Worm (Caenorhabditis elegans) whole organism, L1 larva: ENCODE data around the gene ogt-1.

Experiments
- C16A3.4 ChIP-seq: fragments of 150-350 bp; optimal IDR thresholded peaks from 2 replicates; lab custom pipeline; 2014; ENCODE audit warnings: missing biosample characterization, missing genetic modification characterization
- F16B12.6 ChIP-seq: fragments of 150-350 bp; optimal IDR thresholded peaks from 2 replicates; lab custom pipeline; 2014; ENCODE audit warnings: missing biosample characterization, missing genetic modification characterization
- Y116A8C.19 ChIP-seq: sonication (generic microtip); optimal IDR thresholded peaks from 2 replicates; lab custom pipeline; 2016; ENCODE audit warnings: missing compliant biosample characterization, missing genetic modification characterization, borderline replicate concordance
- alr-1 ChIP-seq: fragments of 200-800 bp; sonication (Bioruptor generic); optimal IDR thresholded peaks from 2 replicates; lab custom pipeline; 2018; ENCODE audit warnings: borderline replicate concordance, mild to moderate bottlenecking, missing genetic modification characterization, missing compliant biosample characterization
- aly-2 ChIP-seq: fragments of 150-350 bp; optimal IDR thresholded peaks from 2 replicates; lab custom pipeline; 2014; ENCODE audit warnings: missing biosample characterization, missing genetic modification characterization
- ama-1 ChIP-seq: fragments of 150-350 bp; optimal IDR thresholded peaks from 2 replicates; lab custom pipeline; 2014
- ceh-63 ChIP-seq: fragments of 200-800 bp; sonication (Bioruptor generic); optimal IDR thresholded peaks from 2 replicates; lab custom pipeline; 2018; ENCODE audit warnings: mild to moderate bottlenecking, missing genetic modification characterization, missing compliant biosample characterization
- ceh-8 ChIP-seq: fragments of 200-800 bp; sonication (Bioruptor generic); optimal IDR thresholded peaks from 2 replicates; lab custom pipeline; 2018; ENCODE audit warnings: mild to moderate bottlenecking, missing genetic modification characterization, moderate library complexity, missing compliant biosample characterization
- ceh-90 ChIP-seq: sonication (generic microtip); optimal IDR thresholded peaks from 2 replicates; lab custom pipeline; 2016; ENCODE audit warnings: missing genetic modification characterization, missing compliant biosample characterization
- dpl-1 ChIP-seq, 3 experiments: fragments of 150-350 bp in 2 of 3; sonication (generic microtip) in 1 of 3; optimal IDR thresholded peaks; 2 replicates each; lab custom pipeline; 2014 to 2017; ENCODE audit warnings: missing biosample characterization in 3 of 3, missing genetic modification characterization in 3 of 3, missing genetic modification reagents in 3 of 3
- dsc-1 ChIP-seq: sonication (generic microtip); optimal IDR thresholded peaks from 2 replicates; lab custom pipeline; 2016; ENCODE audit warnings: mild to moderate bottlenecking, missing genetic modification characterization, missing compliant biosample characterization
- efl-1 ChIP-seq, 4 experiments: fragments of 150-350 bp; optimal IDR thresholded peaks in 3 of 4; peaks in 1 of 4; 1 replicate in 1 of 4; 2 replicates in 3 of 4; lab custom pipeline; 2014; ENCODE audit warnings: missing biosample characterization in 2 of 4, missing genetic modification characterization in 2 of 4, missing genetic modification reagents in 2 of 4
- efl-3 ChIP-seq: fragments of 200-800 bp; sonication (Bioruptor generic); optimal IDR thresholded peaks from 2 replicates; lab custom pipeline; 2018; ENCODE audit warnings: mild to moderate bottlenecking, missing genetic modification characterization, missing compliant biosample characterization
- egl-27 ChIP-seq, 2 experiments: fragments of 150-350 bp in 1 of 2; sonication (generic microtip); optimal IDR thresholded peaks; 3 replicates each; lab custom pipeline; 2017 to 2018; ENCODE audit warnings: missing biosample characterization in 2 of 2, missing genetic modification characterization in 2 of 2, missing genetic modification reagents in 2 of 2
- fkh-8 ChIP-seq: sonication (generic microtip); optimal IDR thresholded peaks from 2 replicates; lab custom pipeline; 2016; ENCODE audit warnings: mild to moderate bottlenecking, missing genetic modification characterization, missing compliant biosample characterization
- fos-1 ChIP-seq: fragments of 150-350 bp; optimal IDR thresholded peaks from 2 replicates; lab custom pipeline; 2014; ENCODE audit warnings: missing biosample characterization, missing genetic modification characterization
- hlh-4 ChIP-seq: sonication (generic microtip); optimal IDR thresholded peaks from 2 replicates; lab custom pipeline; 2016; ENCODE audit warnings: mild to moderate bottlenecking, missing genetic modification characterization, missing compliant biosample characterization
- irx-1 ChIP-seq: sonication (generic microtip); optimal IDR thresholded peaks from 2 replicates; lab custom pipeline; 2016; ENCODE audit warnings: missing genetic modification characterization, missing compliant biosample characterization
- jun-1 ChIP-seq: fragments of 150-350 bp; optimal IDR thresholded peaks from 2 replicates; lab custom pipeline; 2014; ENCODE audit warnings: missing biosample characterization, missing genetic modification reagents, missing genetic modification characterization
- lin-13 ChIP-seq: fragments of 150-350 bp; optimal IDR thresholded peaks from 2 replicates; lab custom pipeline; 2014; ENCODE audit warnings: missing biosample characterization, missing genetic modification reagents, missing genetic modification characterization
- lin-14 ChIP-seq: fragments of 200-800 bp; sonication (Bioruptor generic); optimal IDR thresholded peaks from 2 replicates; lab custom pipeline; 2018; ENCODE audit warnings: mild to moderate bottlenecking, missing genetic modification characterization, moderate library complexity, missing compliant biosample characterization
- lin-39 ChIP-seq: fragments of 150-350 bp; optimal IDR thresholded peaks from 2 replicates; lab custom pipeline; 2014; ENCODE audit warnings: missing biosample characterization, missing genetic modification reagents, missing genetic modification characterization
- lsy-2 ChIP-seq, 2 experiments: fragments of 150-350 bp; optimal IDR thresholded peaks; 2 replicates each; lab custom pipeline; 2014; ENCODE audit warnings: missing biosample characterization in 2 of 2, missing genetic modification characterization in 2 of 2
- mef-2 ChIP-seq: fragments of 150-350 bp; optimal IDR thresholded peaks from 2 replicates; lab custom pipeline; 2014; ENCODE audit warnings: missing biosample characterization, missing genetic modification characterization
- mep-1 ChIP-seq: fragments of 150-350 bp; optimal IDR thresholded peaks from 2 replicates; lab custom pipeline; 2014; ENCODE audit warnings: missing biosample characterization, missing genetic modification characterization
- nhr-11 ChIP-seq: fragments of 150-350 bp; optimal IDR thresholded peaks from 2 replicates; lab custom pipeline; 2014; ENCODE audit warnings: missing biosample characterization, missing genetic modification characterization
- nhr-12 ChIP-seq: sonication (generic microtip); optimal IDR thresholded peaks from 2 replicates; lab custom pipeline; 2017; ENCODE audit warnings: missing biosample characterization, missing genetic modification characterization
- nhr-19 ChIP-seq: fragments of 200-800 bp; sonication (Bioruptor generic); conservative IDR thresholded peaks from 2 replicates; pipeline ENCODE4 v1.3.6; 2022; ENCODE audit warnings: missing genetic modification characterization, missing compliant biosample characterization
- nhr-20 ChIP-seq: sonication (generic microtip); optimal IDR thresholded peaks from 2 replicates; lab custom pipeline; 2016; ENCODE audit warnings: mild to moderate bottlenecking, missing genetic modification characterization, missing compliant biosample characterization
- nhr-47 ChIP-seq: sonication (generic microtip); optimal IDR thresholded peaks from 2 replicates; lab custom pipeline; 2016; ENCODE audit warnings: mild to moderate bottlenecking, missing genetic modification characterization, moderate library complexity, missing compliant biosample characterization
- nhr-71 ChIP-seq: sonication (generic microtip); optimal IDR thresholded peaks from 2 replicates; lab custom pipeline; 2016; ENCODE audit warnings: mild to moderate bottlenecking, missing genetic modification characterization, moderate library complexity, missing compliant biosample characterization
- nhr-84 ChIP-seq: sonication (generic microtip); optimal IDR thresholded peaks from 2 replicates; lab custom pipeline; 2017; ENCODE audit warnings: missing biosample characterization, missing genetic modification characterization
- nhr-90 ChIP-seq: sonication (generic microtip); optimal IDR thresholded peaks from 2 replicates; lab custom pipeline; 2016; ENCODE audit warnings: mild to moderate bottlenecking, missing genetic modification characterization, missing compliant biosample characterization; ENCODE audit not compliant: poor library complexity
- snpc-4 ChIP-seq: fragments of 150-350 bp; optimal IDR thresholded peaks from 2 replicates; lab custom pipeline; 2014; ENCODE audit warnings: missing biosample characterization, missing genetic modification characterization
- sup-37 ChIP-seq: fragments of 200-800 bp; sonication (Bioruptor generic); optimal IDR thresholded peaks from 2 replicates; lab custom pipeline; 2018; ENCODE audit warnings: mild to moderate bottlenecking, missing genetic modification characterization, missing compliant biosample characterization
- swsn-7 ChIP-seq: sonication (generic microtip); optimal IDR thresholded peaks from 2 replicates; lab custom pipeline; 2016; ENCODE audit warnings: missing genetic modification characterization, missing compliant biosample characterization
- tbx-2 ChIP-seq: sonication (generic microtip); optimal IDR thresholded peaks from 2 replicates; lab custom pipeline; 2016; ENCODE audit warnings: missing genetic modification characterization, missing compliant biosample characterization
- tlp-1 ChIP-seq: fragments of 150-350 bp; optimal IDR thresholded peaks from 2 replicates; lab custom pipeline; 2014; ENCODE audit warnings: missing biosample characterization, missing genetic modification characterization
- unc-62 ChIP-seq: fragments of 150-350 bp; optimal IDR thresholded peaks from 2 replicates; lab custom pipeline; 2014; ENCODE audit warnings: missing biosample characterization, missing genetic modification reagents, missing genetic modification characterization
- unc-98 ChIP-seq: fragments of 200-800 bp; sonication (Bioruptor generic); IDR thresholded peaks from 2 replicates; pipeline ENCODE4 v1.3.6; 2022; ENCODE audit warnings: missing genetic modification characterization, missing compliant biosample characterization
- zip-4 ChIP-seq: fragments of 200-800 bp; sonication (Bioruptor generic); optimal IDR thresholded peaks from 2 replicates; lab custom pipeline; 2018; ENCODE audit warnings: mild to moderate bottlenecking, missing genetic modification characterization, moderate library complexity, missing compliant biosample characterization

Gene ogt-1

ce11 chrIII:7116615-7117252, 36.9 kb downstream of the ogt-1 start (continued):
- no peak for TF ChIP-seq unc-62
- no peak for TF ChIP-seq nhr-84 (tag; lab: Kevin White, UChicago)
- TF ChIP-seq alr-1 (tag; lab: Kevin White, UChicago), result no peak
- peak; percentile 51 for TF ChIP-seq dsc-1 (tag; lab: Kevin White, UChicago)
- no peak for TF ChIP-seq ama-1 (lab: Kevin White, UChicago)
- TF ChIP-seq zip-4, result no peak
- no peak for TF ChIP-seq hlh-4 (tag; lab: Kevin White, UChicago)
- peak; percentile 67 to 75 for TF ChIP-seq efl-1 (optimal IDR thresholded peaks at IDR 0.05; lab: Kevin White, UChicago)
- peak; percentile 39 to 93 for TF ChIP-seq efl-1 (GFP tag; optimal IDR thresholded peaks at IDR 0.05 in 1 of 2; lab: Kevin White, UChicago)
- no peak for TF ChIP-seq nhr-12 (tag; lab: Kevin White, UChicago)
- TF ChIP-seq nhr-47 (tag; lab: Kevin White, UChicago), result peak; percentile 75
- TF ChIP-seq irx-1 (tag; lab: Kevin White, UChicago), result peak; percentile 12
- no peak for TF ChIP-seq tlp-1 (tag; lab: Kevin White, UChicago)
- TF ChIP-seq mep-1 (tag; lab: Kevin White, UChicago), result peak; percentile 77
- peak; percentile 74 for TF ChIP-seq swsn-7 (tag; lab: Kevin White, UChicago)
- no peak for TF ChIP-seq Y116A8C.19 (tag; lab: Kevin White, UChicago)
- TF ChIP-seq unc-98 (GFP tag; lab: Robert Waterston, UW), result no peak
- TF ChIP-seq fos-1 (tag; lab: Kevin White, UChicago), result peak; percentile 41
- TF ChIP-seq snpc-4 (tag; lab: Kevin White, UChicago), result peak; percentile 13
- peak; percentile 13 to 61 (median 29) for TF ChIP-seq dpl-1 (GFP tag; optimal IDR thresholded peaks at IDR 0.05; lab: Kevin White, UChicago)
- peak; percentile 55 for TF ChIP-seq tbx-2
- peak; percentile 86 for TF ChIP-seq nhr-19
- no peak for TF ChIP-seq ceh-90 (tag; lab: Kevin White, UChicago)
- TF ChIP-seq lsy-2 (tag; optimal IDR thresholded peaks at IDR 0.05; lab: Kevin White, UChicago), result peak; percentile 73 to 84
- no peak for TF ChIP-seq ceh-8 (GFP tag; lab: Kevin White, UChicago)
- TF ChIP-seq lin-14 (GFP tag; lab: Kevin White, UChicago), result peak; percentile 90
- peak; percentile 63 for TF ChIP-seq nhr-90
- no peak for TF ChIP-seq ceh-63 (GFP tag; lab: Kevin White, UChicago)
- TF ChIP-seq sup-37 (GFP tag; lab: Kevin White, UChicago), result no peak
- peak; percentile 68 for TF ChIP-seq aly-2 (tag; lab: Kevin White, UChicago)
- TF ChIP-seq efl-3 (GFP tag; lab: Kevin White, UChicago), result no peak
- peak; percentile 55 for TF ChIP-seq nhr-11 (tag; lab: Kevin White, UChicago)
- TF ChIP-seq F16B12.6 (tag; lab: Kevin White, UChicago), result peak; percentile 28

DNA sequence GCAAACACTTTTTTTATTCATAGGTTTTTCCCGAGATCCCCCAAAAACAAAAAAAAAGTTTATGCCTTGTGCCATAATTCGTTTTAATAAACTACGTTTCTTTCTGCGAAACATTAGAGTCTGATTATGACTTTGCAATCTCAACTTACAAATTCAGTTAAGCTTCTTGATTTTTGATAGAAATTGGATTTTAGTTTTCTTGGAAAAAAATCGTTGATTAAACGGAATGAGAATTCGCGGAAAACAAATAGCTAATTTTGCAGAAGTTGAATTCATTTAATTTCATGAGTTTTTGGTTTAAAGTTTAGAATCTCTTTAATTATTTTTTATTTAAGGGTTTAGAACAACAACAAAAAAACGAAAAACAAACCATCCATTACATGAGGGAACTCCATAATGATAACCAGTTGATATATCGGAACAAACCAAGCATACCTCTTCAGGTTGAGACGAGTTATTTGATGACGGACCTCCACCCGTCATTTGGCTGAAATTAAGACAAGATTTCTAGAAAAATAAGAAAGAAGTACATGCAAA, 38.6 kb downstream of the ogt-1 start, which contains the start of gene nhr-10:
TSS of gene nhr-10 (minus strand) at position 487 of the 537 bp plus-strand sequence.
- TF ChIP-seq lsy-2 (tag; optimal IDR thresholded peaks at IDR 0.05; lab: Kevin White, UChicago), result peak in 1 of 2 experiments; percentile 46
- no peak for TF ChIP-seq lin-39 (tag; lab: Kevin White, UChicago)
- peak; percentile 40 for TF ChIP-seq lin-14 (GFP tag; lab: Kevin White, UChicago)
- no peak for TF ChIP-seq ceh-8 (GFP tag; lab: Kevin White, UChicago)
- peak; percentile 74 for TF ChIP-seq nhr-47 (tag; lab: Kevin White, UChicago)
- TF ChIP-seq mef-2, result no peak
- peak; percentile 0 for TF ChIP-seq nhr-20 (tag; lab: Kevin White, UChicago)
- TF ChIP-seq egl-27 (tag; optimal IDR thresholded peaks at IDR 0.05; lab: Kevin White, UChicago), result no peak
- peak; percentile 74 for TF ChIP-seq nhr-71
- no peak for TF ChIP-seq C16A3.4 (tag; lab: Kevin White, UChicago)
- TF ChIP-seq lin-13, result no peak
- no peak for TF ChIP-seq jun-1 (tag; lab: Kevin White, UChicago)
- TF ChIP-seq nhr-11 (tag; lab: Kevin White, UChicago), result peak; percentile 48
- peak; percentile 41 for TF ChIP-seq swsn-7 (tag; lab: Kevin White, UChicago)
- peak; percentile 71 for TF ChIP-seq fkh-8 (tag; lab: Kevin White, UChicago)
